Worm (Caenorhabditis elegans) whole organism, L2 larva: Measurements from ENCODE around the gene Y12A6A.1.
A peak's percentile ranks its signal among the peaks of the same experiment; 100 is the strongest.

ENCODE experiments used
- C34F6.9 ChIP-seq: fragments of 150-350 bp; optimal IDR thresholded peaks from 2 replicates; lab custom pipeline; 2014; ENCODE audit warnings: missing biosample characterization, missing genetic modification characterization
- F13H6.1 ChIP-seq: sonication (generic microtip); optimal IDR thresholded peaks from 2 replicates; lab custom pipeline; 2016; ENCODE audit warnings: missing genetic modification characterization, missing compliant biosample characterization
- R02D3.7 ChIP-seq: fragments of 150-350 bp; optimal IDR thresholded peaks from 2 replicates; lab custom pipeline; 2014; ENCODE audit warnings: missing biosample characterization, missing genetic modification characterization
- ZK546.5 ChIP-seq: sonication (generic microtip); optimal IDR thresholded peaks from 2 replicates; lab custom pipeline; 2017; ENCODE audit warnings: missing biosample characterization, missing genetic modification characterization
- alr-1 ChIP-seq: fragments of 150-350 bp; optimal IDR thresholded peaks from 2 replicates; lab custom pipeline; 2014; ENCODE audit warnings: missing biosample characterization, missing genetic modification characterization
- ama-1 ChIP-seq: fragments of 150-350 bp; optimal IDR thresholded peaks from 2 replicates; lab custom pipeline; 2018; ENCODE audit warnings: inconsistent platforms
- blmp-1 ChIP-seq: sonication (generic microtip); optimal IDR thresholded peaks from 2 replicates; lab custom pipeline; 2017; ENCODE audit warnings: missing genetic modification characterization, mild to moderate bottlenecking, missing compliant biosample characterization, antibody characterized with exemption, moderate library complexity; ENCODE audit not compliant: insufficient read depth
- ceh-16 ChIP-seq: fragments of 150-350 bp; optimal IDR thresholded peaks from 2 replicates; lab custom pipeline; 2014; ENCODE audit warnings: missing biosample characterization, missing genetic modification characterization
- ceh-82 ChIP-seq: fragments of 150-350 bp; optimal IDR thresholded peaks from 2 replicates; lab custom pipeline; 2014; ENCODE audit warnings: missing biosample characterization, missing genetic modification characterization
- dmd-4 ChIP-seq: sonication (generic microtip); optimal IDR thresholded peaks from 2 replicates; lab custom pipeline; 2017; ENCODE audit warnings: missing biosample characterization, missing genetic modification characterization
- egl-27 ChIP-seq: sonication (generic microtip); optimal IDR thresholded peaks from 3 replicates; lab custom pipeline; 2017; ENCODE audit warnings: missing biosample characterization, missing genetic modification reagents, missing genetic modification characterization
- elt-1 ChIP-seq: fragments of 150-350 bp; optimal IDR thresholded peaks from 2 replicates; lab custom pipeline; 2014; ENCODE audit warnings: missing biosample characterization, missing genetic modification characterization
- elt-3 ChIP-seq: sonication (generic microtip); optimal IDR thresholded peaks from 2 replicates; lab custom pipeline; 2017; ENCODE audit warnings: missing biosample characterization, missing genetic modification characterization
- fos-1 ChIP-seq: fragments of 150-350 bp; optimal IDR thresholded peaks from 2 replicates; lab custom pipeline; 2014; ENCODE audit warnings: missing biosample characterization, missing genetic modification characterization
- gmeb-1 ChIP-seq: fragments of 150-350 bp; optimal IDR thresholded peaks from 2 replicates; lab custom pipeline; 2014; ENCODE audit warnings: missing biosample characterization, missing genetic modification characterization
- lin-11 ChIP-seq: fragments of 150-350 bp; sonication (generic microtip); optimal IDR thresholded peaks from 2 replicates; lab custom pipeline; 2014; ENCODE audit warnings: missing biosample characterization, missing genetic modification characterization, inconsistent platforms, mixed read lengths
- lin-39 ChIP-seq: fragments of 150-350 bp; optimal IDR thresholded peaks from 2 replicates; lab custom pipeline; 2014; ENCODE audit warnings: missing biosample characterization, missing genetic modification reagents, missing genetic modification characterization
- lsy-2 ChIP-seq, 2 experiments: fragments of 150-350 bp in 1 of 2; sonication (generic microtip) in 1 of 2; optimal IDR thresholded peaks; 2 replicates each; lab custom pipeline; 2014 to 2017; ENCODE audit warnings: missing biosample characterization in 2 of 2, missing genetic modification characterization in 2 of 2
- mab-5 ChIP-seq: fragments of 150-350 bp; optimal IDR thresholded peaks from 2 replicates; lab custom pipeline; 2014; ENCODE audit warnings: missing biosample characterization, missing genetic modification characterization
- mbf-1 ChIP-seq: sonication (generic microtip); optimal IDR thresholded peaks from 2 replicates; lab custom pipeline; 2017; ENCODE audit warnings: missing biosample characterization, missing genetic modification characterization
- nhr-10 ChIP-seq: sonication (generic microtip); optimal IDR thresholded peaks from 2 replicates; lab custom pipeline; 2017; ENCODE audit warnings: missing biosample characterization, missing genetic modification characterization
- nhr-11 ChIP-seq: fragments of 150-350 bp; optimal IDR thresholded peaks from 2 replicates; lab custom pipeline; 2014; ENCODE audit warnings: missing biosample characterization, missing genetic modification characterization
- nhr-12 ChIP-seq: fragments of 150-350 bp; optimal IDR thresholded peaks from 2 replicates; lab custom pipeline; 2014; ENCODE audit warnings: missing biosample characterization, missing genetic modification characterization
- nhr-129 ChIP-seq: fragments of 150-350 bp; optimal IDR thresholded peaks from 2 replicates; lab custom pipeline; 2014; ENCODE audit warnings: missing biosample characterization, missing genetic modification characterization
- nhr-21 ChIP-seq: fragments of 150-350 bp; optimal IDR thresholded peaks from 2 replicates; lab custom pipeline; 2014; ENCODE audit warnings: missing biosample characterization, missing genetic modification characterization
- nhr-23 ChIP-seq: fragments of 150-350 bp; optimal IDR thresholded peaks from 2 replicates; lab custom pipeline; 2014; ENCODE audit warnings: missing biosample characterization, missing genetic modification reagents, missing genetic modification characterization
- nhr-237 ChIP-seq: fragments of 150-350 bp; optimal IDR thresholded peaks from 2 replicates; lab custom pipeline; 2014; ENCODE audit warnings: missing biosample characterization, missing genetic modification characterization
- nhr-25 ChIP-seq: fragments of 150-350 bp; sonication (generic microtip); optimal IDR thresholded peaks from 3 replicates; lab custom pipeline; 2014; ENCODE audit warnings: missing biosample characterization, missing genetic modification characterization
- nhr-77 ChIP-seq: fragments of 150-350 bp; optimal IDR thresholded peaks from 2 replicates; lab custom pipeline; 2014; ENCODE audit warnings: missing biosample characterization, missing genetic modification characterization
- peb-1 ChIP-seq: fragments of 150-350 bp; optimal IDR thresholded peaks from 2 replicates; lab custom pipeline; 2014; ENCODE audit warnings: missing biosample characterization, missing genetic modification characterization
- skn-1 ChIP-seq: sonication (generic microtip); optimal IDR thresholded peaks from 2 replicates; lab custom pipeline; 2017; ENCODE audit warnings: missing biosample characterization, missing genetic modification characterization
- sma-3 ChIP-seq: sonication (generic microtip); optimal IDR thresholded peaks from 2 replicates; lab custom pipeline; 2016; ENCODE audit warnings: missing genetic modification reagents, missing genetic modification characterization, missing compliant biosample characterization
- sma-9 ChIP-seq, 2 experiments: fragments of 150-350 bp in 1 of 2; sonication (generic microtip) in 1 of 2; optimal IDR thresholded peaks; 2 replicates each; lab custom pipeline; 2014 to 2016; ENCODE audit warnings: missing genetic modification characterization in 2 of 2, mild to moderate bottlenecking in 1 of 2, missing biosample characterization in 1 of 2, missing compliant biosample characterization in 1 of 2, missing genetic modification reagents in 1 of 2, moderate library complexity in 1 of 2
- snpc-4 ChIP-seq: fragments of 150-350 bp; optimal IDR thresholded peaks from 2 replicates; lab custom pipeline; 2014; ENCODE audit warnings: missing biosample characterization, missing genetic modification characterization
- unc-39 ChIP-seq: fragments of 150-350 bp; optimal IDR thresholded peaks from 2 replicates; lab custom pipeline; 2014; ENCODE audit warnings: missing biosample characterization, missing genetic modification characterization
- unc-55 ChIP-seq: fragments of 150-350 bp; sonication (generic microtip); optimal IDR thresholded peaks from 3 replicates; lab custom pipeline; 2014; ENCODE audit warnings: missing biosample characterization, missing genetic modification reagents, missing genetic modification characterization
- unc-62 ChIP-seq: fragments of 150-350 bp; optimal IDR thresholded peaks from 2 replicates; lab custom pipeline; 2014; ENCODE audit warnings: missing biosample characterization, missing genetic modification reagents, missing genetic modification characterization
- zag-1 ChIP-seq: fragments of 150-350 bp; optimal IDR thresholded peaks from 2 replicates; lab custom pipeline; 2014; ENCODE audit warnings: missing biosample characterization, missing genetic modification characterization
- ztf-1 ChIP-seq: fragments of 200-800 bp; sonication (Bioruptor generic); conservative IDR thresholded peaks from 2 replicates; pipeline ENCODE4 v1.3.6; 2022; ENCODE audit warnings: missing genetic modification characterization, missing compliant biosample characterization
- ztf-11 ChIP-seq: sonication (generic microtip); optimal IDR thresholded peaks from 2 replicates; lab custom pipeline; 2017; ENCODE audit warnings: missing biosample characterization, missing genetic modification characterization

Gene Y12A6A.1

ce11 chrX:13663641-13664633 lies 42.4 kb upstream of the Y12A6A.1 start, which contains the start of gene C04A11.5:
C04A11.5 (plus strand) TSS chrX:13664583.
- TF ChIP-seq nhr-77 (tag; lab: Kevin White, UChicago) (no peak), nhr-21 (tag; lab: Kevin White, UChicago) (peak; percentile 38), sma-3 (GFP tag; lab: Kevin White, UChicago) (peak; percentile 28), sma-9 (GFP tag; optimal IDR thresholded peaks at IDR 0.05; lab: Kevin White, UChicago) (peak; percentile 80), sma-9 (tag; optimal IDR thresholded peaks at IDR 0.05; lab: Kevin White, UChicago) (no peak), ztf-1 (GFP tag; lab: Robert Waterston, UW) (no peak), gmeb-1 (tag; lab: Kevin White, UChicago) (no peak), nhr-23 (no peak), blmp-1 (tag; lab: Kevin White, UChicago) (peak; percentile 36), nhr-12 (no peak), nhr-129 (tag; lab: Kevin White, UChicago) (peak; percentile 23), peb-1 (tag; lab: Kevin White, UChicago) (no peak), unc-55 (GFP tag; lab: Kevin White, UChicago) (no peak), nhr-25 (tag; lab: Kevin White, UChicago) (peak; percentile 61)

ce11 chrX:13660206-13660605 lies 38.7 kb upstream of the Y12A6A.1 start, which contains the start of gene C04A11.1:
C04A11.1 (plus strand) TSS chrX:13660506.
- TF ChIP-seq ceh-16 (tag; lab: Kevin White, UChicago) (no peak), elt-1 (tag; lab: Kevin White, UChicago) (no peak), F13H6.1 (tag; lab: Kevin White, UChicago) (no peak), ztf-11 (no peak)

ce11 chrX:13655769-13656168 lies 34.2 kb upstream of the Y12A6A.1 start:
- TF ChIP-seq unc-39 (tag; lab: Kevin White, UChicago) = no peak
- TF ChIP-seq sma-9 (GFP tag; optimal IDR thresholded peaks at IDR 0.05; lab: Kevin White, UChicago) = peak; percentile 7
- no peak for TF ChIP-seq sma-9 (tag; optimal IDR thresholded peaks at IDR 0.05; lab: Kevin White, UChicago)
- peak in 1 of 2 experiments; percentile 4 for TF ChIP-seq lsy-2 (tag; optimal IDR thresholded peaks at IDR 0.05; lab: Kevin White, UChicago)
- TF ChIP-seq alr-1 = no peak
- TF ChIP-seq lin-39 = no peak
- TF ChIP-seq unc-55 (GFP tag; lab: Kevin White, UChicago) = no peak
- no peak for TF ChIP-seq fos-1 (tag; lab: Kevin White, UChicago)
- TF ChIP-seq unc-62 = no peak
- no peak for TF ChIP-seq mab-5 (tag; lab: Kevin White, UChicago)
- no peak for TF ChIP-seq nhr-23
- no peak for TF ChIP-seq lin-11 (tag; lab: Kevin White, UChicago)
- TF ChIP-seq ztf-11 = no peak
- TF ChIP-seq nhr-12 = no peak
- TF ChIP-seq mbf-1 (tag; lab: Kevin White, UChicago) = no peak
- no peak for TF ChIP-seq R02D3.7 (tag; lab: Kevin White, UChicago)
- TF ChIP-seq gmeb-1 (tag; lab: Kevin White, UChicago) = peak; percentile 28
- TF ChIP-seq F13H6.1 (tag; lab: Kevin White, UChicago) = no peak
- TF ChIP-seq nhr-21 (tag; lab: Kevin White, UChicago) = no peak
- no peak for TF ChIP-seq ama-1 (lab: Kevin White, UChicago)
- TF ChIP-seq nhr-10 (tag; lab: Kevin White, UChicago) = no peak
- TF ChIP-seq C34F6.9 (tag; lab: Kevin White, UChicago) = no peak
- TF ChIP-seq zag-1 (tag; lab: Kevin White, UChicago) = no peak

- TF ChIP-seq gmeb-1 (tag; lab: Kevin White, UChicago) (no peak), F13H6.1 (tag; lab: Kevin White, UChicago) (peak; percentile 71)
Observed at ce11 chrX:13654276-13654675, 32.7 kb upstream of the Y12A6A.1 start.

- TF ChIP-seq ZK546.5 (tag; lab: Kevin White, UChicago) = no peak
- no peak for TF ChIP-seq snpc-4 (tag; lab: Kevin White, UChicago)
- no peak for TF ChIP-seq nhr-23
- peak; percentile 37 for TF ChIP-seq sma-9 (GFP tag; optimal IDR thresholded peaks at IDR 0.05; lab: Kevin White, UChicago)
- TF ChIP-seq sma-9 (tag; optimal IDR thresholded peaks at IDR 0.05; lab: Kevin White, UChicago) = no peak
- no peak for TF ChIP-seq lin-11 (tag; lab: Kevin White, UChicago)
- TF ChIP-seq nhr-11 (tag; lab: Kevin White, UChicago) = no peak
- TF ChIP-seq alr-1 = no peak
- no peak for TF ChIP-seq skn-1 (tag; lab: Kevin White, UChicago)
- TF ChIP-seq blmp-1 (tag; lab: Kevin White, UChicago) = no peak
- TF ChIP-seq fos-1 (tag; lab: Kevin White, UChicago) = peak; percentile 9
- TF ChIP-seq nhr-237 (tag; lab: Kevin White, UChicago) = no peak
- no peak for TF ChIP-seq ceh-82 (tag; lab: Kevin White, UChicago)
- no peak for TF ChIP-seq elt-3 (tag; lab: Kevin White, UChicago)
- TF ChIP-seq unc-55 (GFP tag; lab: Kevin White, UChicago) = no peak
- no peak for TF ChIP-seq dmd-4
- TF ChIP-seq peb-1 (tag; lab: Kevin White, UChicago) = no peak
- TF ChIP-seq nhr-129 (tag; lab: Kevin White, UChicago) = peak; percentile 26
- no peak for TF ChIP-seq ceh-16 (tag; lab: Kevin White, UChicago)
- TF ChIP-seq C34F6.9 (tag; lab: Kevin White, UChicago) = no peak
- TF ChIP-seq sma-3 (GFP tag; lab: Kevin White, UChicago) = peak; percentile 9
- TF ChIP-seq nhr-25 (tag; lab: Kevin White, UChicago) = no peak
- no peak for TF ChIP-seq egl-27 (tag; lab: Kevin White, UChicago)
- TF ChIP-seq nhr-21 (tag; lab: Kevin White, UChicago) = peak; percentile 9
Observed at ce11 chrX:13653573-13653972, 32.0 kb upstream of the Y12A6A.1 start.
